Worm (Caenorhabditis elegans) whole organism, L4 larva: ENCODE measurements around the gene C55B6.4.

Source experiments
- D1046.2 ChIP-seq: fragments of 200-800 bp; sonication (Bioruptor generic); IDR thresholded peaks from 2 replicates; pipeline ENCODE4 v1.3.6; 2022; ENCODE audit warnings: missing genetic modification characterization, missing compliant biosample characterization
- F10B5.3 ChIP-seq: sonication (generic microtip); optimal IDR thresholded peaks from 2 replicates; lab custom pipeline; 2016; ENCODE audit warnings: mild to moderate bottlenecking, missing genetic modification characterization, missing compliant biosample characterization
- F37D6.2 ChIP-seq: sonication (generic microtip); optimal IDR thresholded peaks from 2 replicates; lab custom pipeline; 2016; ENCODE audit warnings: mild to moderate bottlenecking, missing genetic modification characterization, missing compliant biosample characterization
- R02D3.7 ChIP-seq: fragments of 150-350 bp; sonication (generic microtip); optimal IDR thresholded peaks from 3 replicates; lab custom pipeline; 2014; ENCODE audit warnings: missing biosample characterization, missing genetic modification characterization
- Y105C5A.15 ChIP-seq: fragments of 200-800 bp; sonication (Bioruptor generic); IDR thresholded peaks from 2 replicates; pipeline ENCODE4 v1.3.6; 2022; ENCODE audit warnings: missing genetic modification characterization, missing compliant biosample characterization
- Y75B8A.6 ChIP-seq: fragments of 200-800 bp; sonication (Bioruptor generic); IDR thresholded peaks from 2 replicates; pipeline ENCODE4 v1.3.6; 2022; ENCODE audit warnings: missing genetic modification reagents, missing genetic modification characterization, missing compliant biosample characterization
- aha-1 ChIP-seq: fragments of 150-350 bp; peaks from one replicate; lab custom pipeline; 2014; ENCODE audit warnings: missing biosample characterization, missing genetic modification characterization
- ama-1 ChIP-seq: fragments of 150-350 bp; optimal IDR thresholded peaks from 2 replicates; lab custom pipeline; 2014; ENCODE audit warnings: inconsistent platforms, mixed read lengths
- ceh-20 ChIP-seq: fragments of 200-800 bp; sonication (Bioruptor generic); IDR thresholded peaks from 2 replicates; pipeline ENCODE4 v1.3.6; 2022; ENCODE audit warnings: missing genetic modification reagents, missing genetic modification characterization, missing compliant biosample characterization
- ceh-28 ChIP-seq: fragments of 150-350 bp; optimal IDR thresholded peaks from 2 replicates; lab custom pipeline; 2014; ENCODE audit warnings: missing biosample characterization, missing genetic modification reagents, missing genetic modification characterization
- ces-1 ChIP-seq: fragments of 150-350 bp; sonication (generic microtip); optimal IDR thresholded peaks from 4 replicates; lab custom pipeline; 2014; ENCODE audit warnings: missing biosample characterization, missing genetic modification reagents, missing genetic modification characterization
- ctbp-1 ChIP-seq: fragments of 200-800 bp; sonication (Bioruptor generic); IDR thresholded peaks from 2 replicates; pipeline ENCODE4 v1.3.6; 2022; ENCODE audit warnings: missing genetic modification reagents, missing genetic modification characterization, missing compliant biosample characterization
- daf-16 ChIP-seq, 3 experiments: sonication (generic microtip); optimal IDR thresholded peaks; 2 replicates each; lab custom pipeline; 2016 to 2017; ENCODE audit warnings: missing genetic modification characterization in 3 of 3, missing genetic modification reagents in 3 of 3, mild to moderate bottlenecking in 2 of 3, missing compliant biosample characterization in 2 of 3, missing biosample characterization in 1 of 3, moderate library complexity in 1 of 3
- dmd-6 ChIP-seq: fragments of 200-800 bp; sonication (Bioruptor generic); IDR thresholded peaks from 2 replicates; pipeline ENCODE4 v1.3.6; 2022; ENCODE audit warnings: missing genetic modification reagents, missing genetic modification characterization, missing compliant biosample characterization
- dmd-8 ChIP-seq: fragments of 200-800 bp; sonication (Bioruptor generic); IDR thresholded peaks from 2 replicates; pipeline ENCODE4 v1.3.6; 2022; ENCODE audit warnings: missing genetic modification characterization, missing compliant biosample characterization
- dmd-9 ChIP-seq: fragments of 200-800 bp; sonication (Bioruptor generic); IDR thresholded peaks from 2 replicates; pipeline ENCODE4 v1.3.6; 2022; ENCODE audit warnings: missing genetic modification reagents, missing genetic modification characterization, missing compliant biosample characterization
- dpl-1 ChIP-seq: fragments of 150-350 bp; optimal IDR thresholded peaks from 2 replicates; lab custom pipeline; 2014; ENCODE audit warnings: missing biosample characterization, missing genetic modification reagents, missing genetic modification characterization
- dve-1 ChIP-seq: sonication (generic microtip); optimal IDR thresholded peaks from 2 replicates; lab custom pipeline; 2017; ENCODE audit warnings: antibody characterized with exemption, mild to moderate bottlenecking, missing genetic modification characterization, missing compliant biosample characterization; ENCODE audit not compliant: insufficient read depth
- egl-43 ChIP-seq: fragments of 200-800 bp; sonication (Bioruptor generic); IDR thresholded peaks from 2 replicates; pipeline ENCODE4 v1.3.6; 2022; ENCODE audit warnings: missing genetic modification reagents, missing genetic modification characterization, missing compliant biosample characterization
- fkh-10 ChIP-seq: fragments of 150-350 bp; optimal IDR thresholded peaks from 2 replicates; lab custom pipeline; 2014; ENCODE audit warnings: missing biosample characterization, missing genetic modification reagents, missing genetic modification characterization
- hlh-30 ChIP-seq: sonication (generic microtip); optimal IDR thresholded peaks from 2 replicates; lab custom pipeline; 2017; ENCODE audit warnings: antibody characterized with exemption, mild to moderate bottlenecking, missing genetic modification characterization, missing compliant biosample characterization; ENCODE audit not compliant: insufficient read depth
- lin-15B ChIP-seq: fragments of 150-350 bp; sonication (generic microtip); optimal IDR thresholded peaks from 3 replicates; lab custom pipeline; 2014; ENCODE audit warnings: missing biosample characterization, missing genetic modification characterization
- lin-29 ChIP-seq: fragments of 200-800 bp; sonication (Bioruptor generic); IDR thresholded peaks from 2 replicates; pipeline ENCODE4 v1.3.6; 2022; ENCODE audit warnings: missing genetic modification reagents, missing genetic modification characterization, missing compliant biosample characterization
- lsy-2 ChIP-seq, 2 experiments: fragments of 150-350 bp in 1 of 2; sonication (generic microtip) in 1 of 2; optimal IDR thresholded peaks; 2 replicates each; lab custom pipeline; 2014 to 2017; ENCODE audit warnings: missing biosample characterization in 2 of 2, missing genetic modification characterization in 2 of 2
- madf-5 ChIP-seq, 2 experiments: fragments of 200-800 bp; sonication (Bioruptor generic); IDR thresholded peaks; 2 replicates each; pipeline ENCODE4 v1.3.6; 2022; ENCODE audit warnings: missing compliant biosample characterization in 2 of 2, missing genetic modification characterization in 2 of 2
- mdl-1 ChIP-seq, 2 experiments: fragments of 150-350 bp in 1 of 2; sonication (generic microtip) in 1 of 2; optimal IDR thresholded peaks; 2 replicates each; lab custom pipeline; 2014 to 2017; ENCODE audit warnings: missing biosample characterization in 2 of 2, missing genetic modification characterization in 2 of 2
- mdt-29 ChIP-seq: fragments of 200-800 bp; sonication (Bioruptor generic); IDR thresholded peaks from 2 replicates; pipeline ENCODE4 v1.3.6; 2022; ENCODE audit warnings: missing genetic modification reagents, missing genetic modification characterization, missing compliant biosample characterization
- mep-1 ChIP-seq: fragments of 150-350 bp; sonication (generic microtip); optimal IDR thresholded peaks from 3 replicates; lab custom pipeline; 2014; ENCODE audit warnings: missing biosample characterization, missing genetic modification characterization
- mes-2 ChIP-seq: sonication (generic microtip); optimal IDR thresholded peaks from 2 replicates; lab custom pipeline; 2016; ENCODE audit warnings: missing genotype, mild to moderate bottlenecking, missing genetic modification characterization, missing compliant biosample characterization; ENCODE audit not compliant: poor library complexity, severe bottlenecking
- nhr-102 ChIP-seq: sonication (generic microtip); optimal IDR thresholded peaks from 2 replicates; lab custom pipeline; 2016; ENCODE audit warnings: mild to moderate bottlenecking, missing genetic modification characterization, moderate library complexity, missing compliant biosample characterization
- nhr-237 ChIP-seq: sonication (generic microtip); optimal IDR thresholded peaks from 2 replicates; lab custom pipeline; 2017; ENCODE audit warnings: missing biosample characterization, missing genetic modification characterization
- nhr-28 ChIP-seq: fragments of 150-350 bp; optimal IDR thresholded peaks from 2 replicates; lab custom pipeline; 2014; ENCODE audit warnings: missing biosample characterization, missing genetic modification characterization
- nhr-48 ChIP-seq: sonication (generic microtip); optimal IDR thresholded peaks from 2 replicates; lab custom pipeline; 2016; ENCODE audit warnings: mild to moderate bottlenecking, missing genetic modification characterization, missing compliant biosample characterization
- php-3 ChIP-seq: fragments of 200-800 bp; sonication (Bioruptor generic); IDR thresholded peaks from 2 replicates; pipeline ENCODE4 v1.3.6; 2022; ENCODE audit warnings: missing genetic modification reagents, missing genetic modification characterization, missing compliant biosample characterization
- pqm-1 ChIP-seq: sonication (generic microtip); optimal IDR thresholded peaks from 2 replicates; lab custom pipeline; 2017; ENCODE audit warnings: missing biosample characterization, missing genetic modification characterization
- rbr-2 ChIP-seq: sonication (generic microtip); optimal IDR thresholded peaks from 2 replicates; lab custom pipeline; 2016; ENCODE audit warnings: missing genotype, missing genetic modification characterization, missing compliant biosample characterization
- saeg-2 ChIP-seq: fragments of 200-800 bp; sonication (Bioruptor generic); IDR thresholded peaks from 2 replicates; pipeline ENCODE4 v1.3.6; 2022; ENCODE audit warnings: missing genetic modification reagents, missing genetic modification characterization, missing compliant biosample characterization
- set-16 ChIP-seq: fragments of 200-800 bp; sonication (Bioruptor generic); IDR thresholded peaks from 2 replicates; pipeline ENCODE4 v1.3.6; 2022; ENCODE audit warnings: missing genetic modification reagents, missing genetic modification characterization, missing compliant biosample characterization
- skn-1 ChIP-seq: fragments of 150-350 bp; optimal IDR thresholded peaks from 2 replicates; lab custom pipeline; 2014; ENCODE audit warnings: missing biosample characterization, missing genetic modification characterization
- unc-62 ChIP-seq, 3 experiments: fragments of 150-350 bp in 1 of 3; sonication (generic microtip); optimal IDR thresholded peaks in 2 of 3; peaks in 1 of 3; 1 replicate in 1 of 3; 2 replicates in 2 of 3; lab custom pipeline; 2014 to 2017; ENCODE audit warnings: missing biosample characterization in 3 of 3, missing genetic modification characterization in 3 of 3, missing genetic modification reagents in 3 of 3, missing genotype in 1 of 3
- vab-7 ChIP-seq: fragments of 200-800 bp; sonication (Bioruptor generic); IDR thresholded peaks from 2 replicates; pipeline ENCODE4 v1.3.6; 2022; ENCODE audit warnings: missing genetic modification reagents, missing genetic modification characterization, missing compliant biosample characterization
- zag-1 ChIP-seq: fragments of 150-350 bp; optimal IDR thresholded peaks from 2 replicates; lab custom pipeline; 2014; ENCODE audit warnings: missing biosample characterization, missing genetic modification characterization
- zfp-3 ChIP-seq: fragments of 200-800 bp; sonication (Bioruptor generic); conservative IDR thresholded peaks from 2 replicates; pipeline ENCODE4 v1.3.6; 2022; ENCODE audit warnings: missing genetic modification reagents, missing genetic modification characterization, missing compliant biosample characterization
- ztf-11 ChIP-seq: fragments of 150-350 bp; optimal IDR thresholded peaks from 2 replicates; lab custom pipeline; 2014; ENCODE audit warnings: missing biosample characterization, missing genetic modification characterization

The C55B6.4 gene

ce11 chrX:7232158-7232822 is 44.8 kb upstream of the C55B6.4 start (continued):
- TF ChIP-seq F37D6.2 = no peak
- peak; percentile 39 for TF ChIP-seq mep-1 (tag; lab: Kevin White, UChicago)
- peak in 1 of 2 experiments; percentile 37 for TF ChIP-seq mdl-1 (tag; optimal IDR thresholded peaks at IDR 0.05; lab: Kevin White, UChicago)
- peak; percentile 10 for TF ChIP-seq pqm-1 (tag; lab: Kevin White, UChicago)
- 0 out of 2 replicates have a peak, but pooled peaks have one; percentile 13 for TF ChIP-seq egl-43 (GFP tag; lab: Robert Waterston, UW)
- peak; percentile 35 for TF ChIP-seq set-16
- 0 out of 2 replicates have a peak, but pooled peaks have one; percentile 22 for TF ChIP-seq dmd-9 (GFP tag; lab: Robert Waterston, UW)
- TF ChIP-seq ama-1 (lab: Kevin White, UChicago) = peak; percentile 96
- no peak for TF ChIP-seq ztf-11 (tag; lab: Kevin White, UChicago)
- no peak for TF ChIP-seq nhr-102
- no peak for TF ChIP-seq lin-15B
- no peak for TF ChIP-seq R02D3.7 (tag; lab: Kevin White, UChicago)
- no peak for TF ChIP-seq Y105C5A.15 (GFP tag; lab: Robert Waterston, UW)
- TF ChIP-seq lsy-2 (tag; optimal IDR thresholded peaks at IDR 0.05; lab: Kevin White, UChicago) = peak in 1 of 2 experiments; percentile 62
- no peak for TF ChIP-seq mdt-29 (GFP tag; lab: Robert Waterston, UW)
- no peak for TF ChIP-seq nhr-237 (tag; lab: Kevin White, UChicago)
- no peak for TF ChIP-seq nhr-48 (tag; lab: Kevin White, UChicago)
- no peak for TF ChIP-seq vab-7 (GFP tag; lab: Robert Waterston, UW)
- 0 out of 2 replicates have a peak, but pooled peaks have one; percentile 7 for TF ChIP-seq php-3 (GFP tag; lab: Robert Waterston, UW)
- TF ChIP-seq dmd-6 (GFP tag; lab: Robert Waterston, UW) = peak; percentile 35
- TF ChIP-seq saeg-2 = no peak
- 0 out of 2 replicates have a peak, but pooled peaks have one; percentile 20 for TF ChIP-seq Y75B8A.6 (GFP tag; lab: Robert Waterston, UW)
- TF ChIP-seq F10B5.3 (tag; lab: Kevin White, UChicago) = no peak
- TF ChIP-seq madf-5 (GFP tag; IDR thresholded peaks at IDR 0.05; lab: Robert Waterston, UW) = 0 out of 4 replicates have a peak, but pooled peaks of 1 of the 2 experiments have one; percentile 26
- no peak for TF ChIP-seq zag-1
- no peak for TF ChIP-seq lin-29 (GFP tag; lab: Robert Waterston, UW)
- TF ChIP-seq ctbp-1 (GFP tag; lab: Robert Waterston, UW) = no peak
- peak in 1 of 2 experiments; percentile 16 for TF ChIP-seq daf-16 (GFP tag; optimal IDR thresholded peaks at IDR 0.05; lab: Kevin White, UChicago)
- TF ChIP-seq daf-16 (tag; optimal IDR thresholded peaks at IDR 0.05; lab: Kevin White, UChicago) = peak; percentile 68

ce11 chrX:7230877-7231276 is 43.4 kb upstream of the C55B6.4 start:
- 0 out of 2 replicates have a peak, but pooled peaks have one; percentile 8 for TF ChIP-seq ceh-20 (GFP tag; lab: Robert Waterston, UW)
- no peak for TF ChIP-seq dpl-1
- TF ChIP-seq Y105C5A.15 (GFP tag; lab: Robert Waterston, UW) = no peak
- TF ChIP-seq D1046.2 = no peak
- peak; percentile 71 for TF ChIP-seq set-16

ce11 chrX:7230321-7230720 is 42.8 kb upstream of the C55B6.4 start:
- TF ChIP-seq mes-2 (tag; lab: Kevin White, UChicago) (peak; percentile 13), dmd-8 (no peak), ceh-28 (tag; lab: Kevin White, UChicago) (no peak), ama-1 (lab: Kevin White, UChicago) (peak; percentile 82), zfp-3 (GFP tag; lab: Robert Waterston, UW) (0 out of 2 replicates have a peak, but pooled peaks have one; percentile 44), ces-1 (GFP tag; lab: Kevin White, UChicago) (no peak), hlh-30 (tag; lab: Kevin White, UChicago) (peak; percentile 29), nhr-28 (tag; lab: Kevin White, UChicago) (peak; percentile 17), unc-62 (GFP tag; optimal IDR thresholded peaks at IDR 0.05 in 1 of 2; lab: Kevin White, UChicago) (peak in 1 of 2 experiments; percentile 68), unc-62 (tag; optimal IDR thresholded peaks at IDR 0.05; lab: Kevin White, UChicago) (no peak), aha-1 (tag; lab: Kevin White, UChicago) (peak; percentile 73), mep-1 (tag; lab: Kevin White, UChicago) (peak; percentile 53), daf-16 (GFP tag; optimal IDR thresholded peaks at IDR 0.05; lab: Kevin White, UChicago) (peak in 1 of 2 experiments; percentile 78), daf-16 (tag; optimal IDR thresholded peaks at IDR 0.05; lab: Kevin White, UChicago) (peak; percentile 31), dve-1 (tag; lab: Kevin White, UChicago) (peak; percentile 58), fkh-10 (GFP tag; lab: Kevin White, UChicago) (no peak), skn-1 (tag; lab: Kevin White, UChicago) (peak; percentile 31), rbr-2 (tag; lab: Kevin White, UChicago) (peak; percentile 19), mdl-1 (tag; optimal IDR thresholded peaks at IDR 0.05; lab: Kevin White, UChicago) (peak; percentile 7 to 14), lsy-2 (tag; optimal IDR thresholded peaks at IDR 0.05; lab: Kevin White, UChicago) (peak in 1 of 2 experiments; percentile 59), ceh-20 (GFP tag; lab: Robert Waterston, UW) (0 out of 2 replicates have a peak, but pooled peaks have one; percentile 28)
